Worm (Caenorhabditis elegans): ENCODE data around the gene F47B8.1.
A peak's percentile ranks its signal among the peaks of the same experiment; 100 is the strongest.

Gene F47B8.1

ce11 chrV:14322743-14323142 is 8.6 kb upstream of the F47B8.1 start, which contains the start of gene F47B8.3 (continued):
- peak; percentile 19 to 60 for TF ChIP-seq lsy-2 (tag; optimal IDR thresholded peaks at IDR 0.05)
- peak; percentile 55 for TF ChIP-seq snpc-4 (tag; optimal IDR thresholded peaks at IDR 0.05)
- TF ChIP-seq dpl-1 (GFP tag; optimal IDR thresholded peaks at IDR 0.05), result peak; percentile 20 to 43 (median 23)
- no peak for TF ChIP-seq pax-3 (tag; optimal IDR thresholded peaks at IDR 0.05)
- TF ChIP-seq mep-1 (tag; optimal IDR thresholded peaks at IDR 0.05), result peak; percentile 77
- TF ChIP-seq mdl-1 (tag; optimal IDR thresholded peaks at IDR 0.05), result peak in 1 of 2 experiments; percentile 59
- TF ChIP-seq nhr-90 (tag; optimal IDR thresholded peaks at IDR 0.05; ENCODE audit: poor library complexity), result peak; percentile 1
- peak; percentile 40 for TF ChIP-seq swsn-7 (tag; optimal IDR thresholded peaks at IDR 0.05)
- TF ChIP-seq lir-3 (tag; optimal IDR thresholded peaks at IDR 0.05; ENCODE audit: poor library complexity), result peak; percentile 9
- TF ChIP-seq mef-2 (tag; optimal IDR thresholded peaks at IDR 0.05), result no peak
- TF ChIP-seq fos-1 (tag; optimal IDR thresholded peaks at IDR 0.05), result peak; percentile 22
- TF ChIP-seq lin-35 (GFP tag; optimal IDR thresholded peaks at IDR 0.05), result peak; percentile 52 to 57

- TF ChIP-seq nhr-71 (tag; optimal IDR thresholded peaks at IDR 0.05), result no peak
- no peak for TF ChIP-seq irx-1 (tag; optimal IDR thresholded peaks at IDR 0.05)
- TF ChIP-seq unc-98 (GFP tag; IDR thresholded peaks at IDR 0.05), result no peak
- TF ChIP-seq lin-39 (tag; optimal IDR thresholded peaks at IDR 0.05), result no peak
- TF ChIP-seq efl-1 (optimal IDR thresholded peaks at IDR 0.05), result no peak
- peak in 1 of 2 experiments; percentile 61 for TF ChIP-seq efl-1 (GFP tag; optimal IDR thresholded peaks at IDR 0.05 in 1 of 2)
Observed at ce11 chrV:14320730-14321319, 6.7 kb upstream of the F47B8.1 start.

ce11 chrV:14320246-14320645 is 6.1 kb upstream of the F47B8.1 start, which contains the start of gene F47B8.14:
Gene F47B8.14 (plus strand): TSS chrV:14320546.
- TF ChIP-seq alr-1 (tag; optimal IDR thresholded peaks at IDR 0.05; ENCODE audit: borderline replicate concordance), result no peak
- no peak for TF ChIP-seq egl-13 (tag; optimal IDR thresholded peaks at IDR 0.05)
- TF ChIP-seq snu-23 (GFP tag; optimal IDR thresholded peaks at IDR 0.05), result no peak
- no peak for TF ChIP-seq F16B12.6 (tag; optimal IDR thresholded peaks at IDR 0.05)
- TF ChIP-seq grh-1 (GFP tag; IDR thresholded peaks at IDR 0.05), result no peak
- no peak for TF ChIP-seq nhr-19 (GFP tag; conservative IDR thresholded peaks at IDR 0.05)
- TF ChIP-seq tlp-1 (tag; optimal IDR thresholded peaks at IDR 0.05), result no peak
- TF ChIP-seq aly-2 (tag; optimal IDR thresholded peaks at IDR 0.05), result no peak
- no peak for TF ChIP-seq xbp-1 (tag; optimal IDR thresholded peaks at IDR 0.05)
- no peak for TF ChIP-seq ceh-90 (tag; optimal IDR thresholded peaks at IDR 0.05)
- TF ChIP-seq ztf-11 (tag; optimal IDR thresholded peaks at IDR 0.05), result no peak
- no peak for TF ChIP-seq jun-1 (tag; optimal IDR thresholded peaks at IDR 0.05)
- no peak for TF ChIP-seq nhr-47 (tag; optimal IDR thresholded peaks at IDR 0.05)
- TF ChIP-seq fkh-4 (tag; optimal IDR thresholded peaks at IDR 0.05; ENCODE audit: borderline replicate concordance), result no peak
- no peak for TF ChIP-seq fkh-8 (tag; optimal IDR thresholded peaks at IDR 0.05)
- TF ChIP-seq irx-1 (tag; optimal IDR thresholded peaks at IDR 0.05), result no peak
- no peak for TF ChIP-seq efl-3 (GFP tag; optimal IDR thresholded peaks at IDR 0.05)
- TF ChIP-seq sox-4 (tag; optimal IDR thresholded peaks at IDR 0.05), result no peak
- TF ChIP-seq nhr-85 (tag), result no peak
- no peak for TF ChIP-seq nhr-71 (tag; optimal IDR thresholded peaks at IDR 0.05)

- TF ChIP-seq ceh-8 (GFP tag; optimal IDR thresholded peaks at IDR 0.05), result peak; percentile 40
- no peak for TF ChIP-seq Y116A8C.19 (tag; optimal IDR thresholded peaks at IDR 0.05; ENCODE audit: borderline replicate concordance)
- no peak for TF ChIP-seq fos-1 (tag; optimal IDR thresholded peaks at IDR 0.05)
- TF ChIP-seq nhr-90 (tag; optimal IDR thresholded peaks at IDR 0.05; ENCODE audit: poor library complexity), result no peak
- no peak for TF ChIP-seq mab-9 (GFP tag; IDR thresholded peaks at IDR 0.05)
- TF ChIP-seq mdl-1 (tag; optimal IDR thresholded peaks at IDR 0.05), result no peak
- TF ChIP-seq nhr-11 (tag; optimal IDR thresholded peaks at IDR 0.05), result no peak
- TF ChIP-seq sox-4 (tag; optimal IDR thresholded peaks at IDR 0.05), result no peak
Observed at ce11 chrV:14319101-14319781, 5.1 kb upstream of the F47B8.1 start, which contains the start of gene F47B8.13. Gene F47B8.13 (minus strand): TSS chrV:14319731.
